Fruit fly (Drosophila melanogaster) whole organism, embryonic: ENCODE results near the gene Hsp22.

Experiments used
- Awh ChIP-seq: fragments of 200-800 bp; sonication (Bioruptor generic); IDR thresholded peaks from 2 replicates; pipeline ENCODE4, ENCODE4 v1.3.6; 2022; ENCODE audit warnings: missing biosample characterization, missing genetic modification characterization
- BEAF-32 ChIP-seq: fragments of 200-800 bp; sonication (Bioruptor generic); optimal IDR thresholded peaks from 3 replicates; lab custom pipeline; 2017; ENCODE audit warnings: missing biosample characterization, missing genetic modification characterization, mild to moderate bottlenecking, moderate library complexity, missing genetic modification reagents
- Bdp1 ChIP-seq: fragments of 200-800 bp; sonication (Bioruptor generic); optimal IDR thresholded peaks from 3 replicates; lab custom pipeline; 2016; ENCODE audit warnings: missing biosample characterization, missing genetic modification characterization
- CG10209 ChIP-seq: fragments of 200-800 bp; sonication (Bioruptor generic); optimal IDR thresholded peaks from 3 replicates; lab custom pipeline; 2017; ENCODE audit warnings: missing biosample characterization, mild to moderate bottlenecking, missing genetic modification characterization, missing genetic modification reagents
- CG1024 ChIP-seq: fragments of 200-800 bp; sonication (Bioruptor generic); IDR thresholded peaks from 2 replicates; pipeline ENCODE4 v1.3.6; 2022; ENCODE audit warnings: missing biosample characterization, missing genetic modification characterization
- CG12659 ChIP-seq: fragments of 200-800 bp; sonication (Bioruptor generic); optimal IDR thresholded peaks from 3 replicates; lab custom pipeline; 2017; ENCODE audit warnings: mild to moderate bottlenecking, missing biosample characterization, missing genetic modification reagents, missing genetic modification characterization
- CG12744 ChIP-seq: fragments of 200-800 bp; sonication (Bioruptor generic); optimal IDR thresholded peaks from 2 replicates; lab custom pipeline; 2016; ENCODE audit warnings: missing biosample characterization, missing genetic modification characterization
- CG13775 ChIP-seq: fragments of 200-800 bp; sonication (Bioruptor generic); optimal IDR thresholded peaks from 3 replicates; lab custom pipeline; 2017; ENCODE audit warnings: missing biosample characterization, mild to moderate bottlenecking, missing genetic modification characterization
- CG1647 ChIP-seq: fragments of 200-800 bp; sonication (Bioruptor generic); optimal IDR thresholded peaks from 3 replicates; lab custom pipeline; 2016; ENCODE audit warnings: missing biosample characterization, missing genetic modification characterization
- CG1832 ChIP-seq: fragments of 200-800 bp; sonication (Bioruptor generic); optimal IDR thresholded peaks from 2 replicates; lab custom pipeline; 2017; ENCODE audit warnings: missing biosample characterization, mild to moderate bottlenecking, missing genetic modification characterization, inconsistent platforms
- CG4424 ChIP-seq: fragments of 200-800 bp; sonication (Bioruptor generic); optimal IDR thresholded peaks from 3 replicates; lab custom pipeline; 2016; ENCODE audit warnings: missing biosample characterization, missing genetic modification characterization
- CG4854 ChIP-seq: fragments of 200-800 bp; sonication (Bioruptor generic); optimal IDR thresholded peaks from 2 replicates; lab custom pipeline; 2016; ENCODE audit warnings: missing biosample characterization, missing genetic modification characterization, inconsistent platforms
- CG5180 ChIP-seq: fragments of 200-800 bp; sonication (Bioruptor generic); optimal IDR thresholded peaks from 3 replicates; lab custom pipeline; 2017; ENCODE audit warnings: missing biosample characterization, missing genetic modification characterization, mild to moderate bottlenecking, moderate library complexity, missing genetic modification reagents
- CG5953 ChIP-seq: fragments of 200-800 bp; sonication (Bioruptor generic); IDR thresholded peaks from 2 replicates; pipeline ENCODE4 v1.3.6; 2022; ENCODE audit warnings: missing biosample characterization, missing genetic modification characterization
- CG6175 ChIP-seq: fragments of 200-800 bp; sonication (Bioruptor generic); IDR thresholded peaks from 3 replicates; pipeline ENCODE4 v1.3.6; 2022; ENCODE audit warnings: missing biosample characterization, missing genetic modification characterization
- CG7556 ChIP-seq: fragments of 200-800 bp; sonication (Bioruptor generic); optimal IDR thresholded peaks from 2 replicates; lab custom pipeline; 2017; ENCODE audit warnings: missing biosample characterization, mild to moderate bottlenecking, missing genetic modification characterization
- CG7786 ChIP-seq: fragments of 200-800 bp; sonication (Bioruptor generic); optimal IDR thresholded peaks from 2 replicates; lab custom pipeline; 2016; ENCODE audit warnings: missing biosample characterization, missing genetic modification characterization
- CG9727 ChIP-seq: fragments of 200-800 bp; sonication (Bioruptor generic); optimal IDR thresholded peaks from 3 replicates; lab custom pipeline; 2017; ENCODE audit warnings: missing biosample characterization, mild to moderate bottlenecking, missing genetic modification characterization
- E2f2 ChIP-seq: fragments of 200-800 bp; sonication (Bioruptor generic); IDR thresholded peaks from 2 replicates; pipeline ENCODE4 v1.3.6; 2022; ENCODE audit warnings: missing biosample characterization, missing genetic modification characterization
- GATAe ChIP-seq: fragments of 200-800 bp; sonication (Bioruptor generic); conservative IDR thresholded peaks from 2 replicates; pipeline ENCODE4 v1.3.6; 2022; ENCODE audit warnings: missing biosample characterization, missing genetic modification characterization
- H2.0 ChIP-seq: fragments of 200-800 bp; sonication (Bioruptor generic); IDR thresholded peaks from 2 replicates; pipeline ENCODE4 v1.3.6; 2022; ENCODE audit warnings: missing biosample characterization, missing genetic modification characterization
- HHEX ChIP-seq: fragments of 200-800 bp; sonication (Bioruptor generic); optimal IDR thresholded peaks from 3 replicates; lab custom pipeline; 2017; ENCODE audit warnings: missing biosample characterization, mild to moderate bottlenecking, missing genetic modification characterization, missing genetic modification reagents
- Kr ChIP-seq: fragments of 200-800 bp; sonication (Bioruptor generic); optimal IDR thresholded peaks from 2 replicates; lab custom pipeline; 2017; ENCODE audit warnings: missing biosample characterization, mild to moderate bottlenecking, missing genetic modification characterization
- Mad ChIP-seq: fragments of 200-800 bp; sonication (Bioruptor generic); optimal IDR thresholded peaks from 2 replicates; lab custom pipeline; 2016; ENCODE audit warnings: missing biosample characterization, missing genetic modification characterization
- Max ChIP-seq: fragments of 200-800 bp; sonication (Bioruptor generic); optimal IDR thresholded peaks from 2 replicates; lab custom pipeline; 2016; ENCODE audit warnings: missing biosample characterization, mild to moderate bottlenecking, missing genetic modification characterization
- Myb ChIP-seq: fragments of 200-800 bp; sonication (Bioruptor generic); optimal IDR thresholded peaks from 2 replicates; lab custom pipeline; 2016; ENCODE audit warnings: missing biosample characterization, missing genetic modification characterization
- NK7.1 ChIP-seq: fragments of 200-800 bp; sonication (Bioruptor generic); optimal IDR thresholded peaks from 3 replicates; lab custom pipeline; 2016; ENCODE audit warnings: missing biosample characterization, missing genetic modification characterization
- Rx ChIP-seq: fragments of 200-800 bp; sonication (Bioruptor generic); IDR thresholded peaks from 2 replicates; pipeline ENCODE4 v1.3.6; 2022; ENCODE audit warnings: missing biosample characterization, missing genetic modification characterization
- Spps ChIP-seq: fragments of 200-800 bp; sonication (Bioruptor generic); optimal IDR thresholded peaks from 2 replicates; lab custom pipeline; 2018; ENCODE audit warnings: missing biosample characterization, mild to moderate bottlenecking, missing genetic modification characterization
- bigmax ChIP-seq: fragments of 200-800 bp; sonication (Bioruptor generic); optimal IDR thresholded peaks from 2 replicates; lab custom pipeline; 2018; ENCODE audit warnings: missing biosample characterization, mild to moderate bottlenecking, missing genetic modification characterization
- cas ChIP-seq: fragments of 200-800 bp; sonication (Bioruptor generic); IDR thresholded peaks from 2 replicates; pipeline ENCODE4 v1.3.6; 2022; ENCODE audit warnings: missing biosample characterization, missing genetic modification characterization
- dan ChIP-seq: fragments of 200-800 bp; sonication (Bioruptor generic); IDR thresholded peaks from 2 replicates; pipeline ENCODE4 v1.3.6; 2022; ENCODE audit warnings: missing biosample characterization, missing genetic modification characterization
- disco-r ChIP-seq: fragments of 200-800 bp; sonication (Bioruptor generic); optimal IDR thresholded peaks from 2 replicates; lab custom pipeline; 2016; ENCODE audit warnings: missing biosample characterization, missing genetic modification characterization
- dm ChIP-seq: fragments of 200-800 bp; sonication (Bioruptor generic); optimal IDR thresholded peaks from 3 replicates; lab custom pipeline; 2016; ENCODE audit warnings: missing biosample characterization, missing genetic modification characterization
- dysf ChIP-seq: fragments of 200-800 bp; sonication (Bioruptor generic); IDR thresholded peaks from 3 replicates; pipeline ENCODE4 v1.3.6; 2022; ENCODE audit warnings: missing biosample characterization, missing genetic modification characterization
- ems ChIP-seq: fragments of 200-800 bp; sonication (Bioruptor generic); optimal IDR thresholded peaks from 3 replicates; lab custom pipeline; 2016; ENCODE audit warnings: missing biosample characterization, missing genetic modification characterization
- esg ChIP-seq: fragments of 200-800 bp; sonication (Bioruptor generic); conservative IDR thresholded peaks from 2 replicates; pipeline ENCODE4 v1.3.6; 2022; ENCODE audit warnings: missing biosample characterization, missing genetic modification characterization
- fu2 ChIP-seq: fragments of 200-800 bp; sonication (Bioruptor generic); optimal IDR thresholded peaks from 2 replicates; lab custom pipeline; 2016; ENCODE audit warnings: missing biosample characterization, missing genetic modification characterization
- kah ChIP-seq: fragments of 200-800 bp; sonication (Bioruptor generic); optimal IDR thresholded peaks from 2 replicates; lab custom pipeline; 2018; ENCODE audit warnings: missing biosample characterization, mild to moderate bottlenecking, missing genetic modification characterization
- kni ChIP-seq: fragments of 200-800 bp; sonication (Bioruptor generic); optimal IDR thresholded peaks from 3 replicates; lab custom pipeline; 2017; ENCODE audit warnings: mild to moderate bottlenecking, missing biosample characterization, missing genetic modification reagents, missing genetic modification characterization
- lab ChIP-seq: fragments of 200-800 bp; sonication (Bioruptor generic); optimal IDR thresholded peaks from 3 replicates; lab custom pipeline; 2017; ENCODE audit warnings: missing biosample characterization, missing genetic modification characterization, mild to moderate bottlenecking, moderate library complexity, missing genetic modification reagents
- mirr ChIP-seq: fragments of 200-800 bp; sonication (Bioruptor generic); optimal IDR thresholded peaks from 3 replicates; lab custom pipeline; 2018; ENCODE audit warnings: missing biosample characterization, mild to moderate bottlenecking, missing genetic modification characterization
- peb ChIP-seq: fragments of 200-800 bp; sonication (Bioruptor generic); IDR thresholded peaks from 2 replicates; pipeline ENCODE4 v1.3.6; 2022; ENCODE audit warnings: missing biosample characterization, missing genetic modification characterization
- prd ChIP-seq, 3 experiments: fragments of >200 bp in 2 of 3; fragments of 200-800 bp in 1 of 3; sonication (Bioruptor generic) in 1 of 3; optimal IDR thresholded peaks in 2 of 3; IDR thresholded peaks in 1 of 3; 2 replicates in 2 of 3; 3 replicates in 1 of 3; pipeline versions ENCODE4 v1.3.6 to Lab custom; 2017 to 2022; ENCODE audit warnings: missing biosample characterization in 1 of 3, missing genetic modification characterization in 1 of 3
- psq ChIP-seq: fragments of 200-800 bp; sonication (Bioruptor generic); optimal IDR thresholded peaks from 2 replicates; lab custom pipeline; 2017; ENCODE audit warnings: missing biosample characterization, missing genetic modification characterization
- sens-2 ChIP-seq: fragments of 200-800 bp; sonication (Bioruptor generic); IDR thresholded peaks from 2 replicates; pipeline ENCODE4 v1.3.6; 2022; ENCODE audit warnings: missing biosample characterization, missing genetic modification characterization
- so ChIP-seq: fragments of 200-800 bp; sonication (Bioruptor generic); IDR thresholded peaks from 3 replicates; pipeline ENCODE4 v1.3.6; 2022; ENCODE audit warnings: missing biosample characterization, missing genetic modification characterization
- tx ChIP-seq: fragments of 200-800 bp; sonication (Bioruptor generic); optimal IDR thresholded peaks from 2 replicates; lab custom pipeline; 2016; ENCODE audit warnings: missing biosample characterization, missing genetic modification characterization
- vnd ChIP-seq: fragments of 200-800 bp; sonication (Bioruptor generic); IDR thresholded peaks from 3 replicates; pipeline ENCODE4 v1.3.6; 2022; ENCODE audit warnings: missing biosample characterization, missing genetic modification characterization; ENCODE audit not compliant: partially characterized antibody
- wor ChIP-seq: fragments of 200-800 bp; sonication (Bioruptor generic); IDR thresholded peaks from 2 replicates; pipeline ENCODE4 v1.3.6; 2022; ENCODE audit warnings: missing biosample characterization, missing genetic modification characterization
- yki ChIP-seq: fragments of >200 bp; optimal IDR thresholded peaks from 3 replicates; lab custom pipeline; 2018
- zfh1 ChIP-seq: fragments of 200-800 bp; sonication (Bioruptor generic); IDR thresholded peaks from 3 replicates; pipeline ENCODE4 v1.3.6; 2022; ENCODE audit warnings: missing biosample characterization, missing genetic modification characterization

Hsp22 gene

dm6 chr3L:9419328-9419727 is 46.6 kb downstream of the Hsp22 start (continued):
- no peak for TF ChIP-seq prd (optimal IDR thresholded peaks at IDR 0.05; lab: Kevin White, UChicago)
- peak; percentile 33; the same call in 1 of the 3 replicates for TF ChIP-seq prd (GFP tag; IDR thresholded peaks at IDR 0.05; lab: Robert Waterston, UW)
- no peak for TF ChIP-seq Bdp1 (GFP tag; lab: Kevin White, UChicago)
- no peak for TF ChIP-seq NK7.1 (GFP tag; lab: Kevin White, UChicago)
- 0 out of 2 replicates have a peak, but pooled peaks have one; percentile 4 for TF ChIP-seq sens-2 (GFP tag; lab: Robert Waterston, UW)
- TF ChIP-seq kah (GFP tag; lab: Kevin White, UChicago) = no peak
- no peak for TF ChIP-seq Spps (tag; lab: Kevin White, UChicago)
- TF ChIP-seq CG12659 = no peak
- TF ChIP-seq CG13775 (GFP tag; lab: Kevin White, UChicago) = no peak
- no peak for TF ChIP-seq CG7786
- TF ChIP-seq vnd (GFP tag; lab: Robert Waterston, UW) = no peak
- TF ChIP-seq dysf = no peak
- no peak for TF ChIP-seq mirr
- TF ChIP-seq kni (GFP tag; lab: Kevin White, UChicago) = no peak
- no peak for TF ChIP-seq Myb (GFP tag; lab: Kevin White, UChicago)
- no peak for TF ChIP-seq Max
- no peak for TF ChIP-seq GATAe (GFP tag; lab: Robert Waterston, UW)
- no peak for TF ChIP-seq CG1024 (GFP tag; lab: Robert Waterston, UW)
- no peak for TF ChIP-seq HHEX (GFP tag; lab: Kevin White, UChicago)
- no peak for TF ChIP-seq so (GFP tag; lab: Robert Waterston, UW)
- no peak for TF ChIP-seq lab (GFP tag; lab: Kevin White, UChicago)
- TF ChIP-seq H2.0 (GFP tag; lab: Robert Waterston, UW) = no peak
- no peak for TF ChIP-seq bigmax (GFP tag; lab: Kevin White, UChicago)
- TF ChIP-seq CG4854 = no peak
- no peak for TF ChIP-seq ems (GFP tag; lab: Kevin White, UChicago)
- no peak for TF ChIP-seq CG1832
- no peak for TF ChIP-seq CG12744
- TF ChIP-seq wor (GFP tag; lab: Robert Waterston, UW) = no peak
- TF ChIP-seq CG5953 (GFP tag; lab: Robert Waterston, UW) = 0 out of 2 replicates have a peak, but pooled peaks have one; percentile 50
- no peak for TF ChIP-seq E2f2
- TF ChIP-seq CG4424 (GFP tag; lab: Kevin White, UChicago) = no peak
- no peak for TF ChIP-seq CG1647 (GFP tag; lab: Kevin White, UChicago)
- TF ChIP-seq psq = no peak
- 0 out of 3 replicates have a peak, but pooled peaks have one; percentile 24 for TF ChIP-seq zfh1
- TF ChIP-seq CG5180 (GFP tag; lab: Kevin White, UChicago) = no peak
- TF ChIP-seq cas (GFP tag; lab: Robert Waterston, UW) = no peak
- no peak for TF ChIP-seq tx (GFP tag; lab: Kevin White, UChicago)
- TF ChIP-seq CG10209 (GFP tag; lab: Kevin White, UChicago) = no peak
- no peak for TF ChIP-seq fu2 (GFP tag; lab: Kevin White, UChicago)
- no peak for TF ChIP-seq BEAF-32
- TF ChIP-seq Kr (GFP tag; lab: Kevin White, UChicago) = no peak
- no peak for TF ChIP-seq yki (lab: Kevin White, UChicago)
- no peak for TF ChIP-seq Mad (GFP tag; lab: Kevin White, UChicago)
- TF ChIP-seq disco-r (GFP tag; lab: Kevin White, UChicago) = no peak
- TF ChIP-seq dan = no peak
- no peak for TF ChIP-seq CG9727 (GFP tag; lab: Kevin White, UChicago)
- no peak for TF ChIP-seq peb (GFP tag; lab: Robert Waterston, UW)
- no peak for TF ChIP-seq CG6175 (GFP tag; lab: Robert Waterston, UW)
- no peak for TF ChIP-seq esg (GFP tag; lab: Robert Waterston, UW)
- TF ChIP-seq Rx (GFP tag; lab: Robert Waterston, UW) = no peak
- peak; percentile 56; the same call in 1 of the 2 replicates for TF ChIP-seq Awh
- no peak for TF ChIP-seq dm
- no peak for TF ChIP-seq CG7556 (GFP tag; lab: Kevin White, UChicago)
